Worm (Caenorhabditis elegans) whole organism, midembryonic: ENCODE data around the gene F44D12.2.
"Not testable (repeated sequence)": the region's sequence is repeated elsewhere in the genome, so short reads cannot be mapped to it uniquely, and the experiment has no call there.

Source experiments
- T22C8.4 ChIP-seq: fragments of 200-800 bp; sonication (Bioruptor generic); IDR thresholded peaks from 2 replicates; pipeline ENCODE4 v1.3.6; 2022; ENCODE audit warnings: missing genetic modification characterization, missing compliant biosample characterization
- cog-1 ChIP-seq: sonication (generic microtip); optimal IDR thresholded peaks from 2 replicates; lab custom pipeline; 2016; ENCODE audit warnings: missing genetic modification characterization, missing compliant biosample characterization
- flt-1 ChIP-seq: fragments of 200-800 bp; sonication (Bioruptor generic); IDR thresholded peaks from 2 replicates; pipeline ENCODE4 v1.3.6; 2022; ENCODE audit warnings: missing genetic modification characterization, missing compliant biosample characterization
- klf-2 ChIP-seq: fragments of 200-800 bp; sonication (Bioruptor generic); conservative IDR thresholded peaks from 2 replicates; pipeline ENCODE4 v1.3.6; 2022; ENCODE audit warnings: missing genetic modification reagents, missing genetic modification characterization, missing compliant biosample characterization
- med-1 ChIP-seq: sonication (generic microtip); optimal IDR thresholded peaks from 2 replicates; lab custom pipeline; 2017; ENCODE audit warnings: missing genetic modification characterization, mild to moderate bottlenecking, missing compliant biosample characterization, antibody characterized with exemption, missing genetic modification reagents; ENCODE audit not compliant: insufficient read depth
- ref-1 ChIP-seq: fragments of 200-800 bp; sonication (Bioruptor generic); conservative IDR thresholded peaks from 2 replicates; pipeline ENCODE4 v1.3.6; 2022; ENCODE audit warnings: missing genetic modification reagents, missing genetic modification characterization, missing compliant biosample characterization
- tab-1 ChIP-seq: fragments of 200-800 bp; sonication (Bioruptor generic); IDR thresholded peaks from 2 replicates; pipeline ENCODE4 v1.3.6; 2022; ENCODE audit warnings: missing genetic modification characterization, missing compliant biosample characterization
- ztf-23 ChIP-seq: fragments of 200-800 bp; sonication (Bioruptor generic); IDR thresholded peaks from 2 replicates; pipeline ENCODE4 v1.3.6; 2022; ENCODE audit warnings: missing genetic modification reagents, missing genetic modification characterization, missing compliant biosample characterization
- ztf-29 ChIP-seq: fragments of 200-800 bp; sonication (Bioruptor generic); IDR thresholded peaks from 2 replicates; pipeline ENCODE4 v1.3.6; 2022; ENCODE audit warnings: missing genetic modification reagents, missing genetic modification characterization, missing compliant biosample characterization

F44D12.2 gene

DNA sequence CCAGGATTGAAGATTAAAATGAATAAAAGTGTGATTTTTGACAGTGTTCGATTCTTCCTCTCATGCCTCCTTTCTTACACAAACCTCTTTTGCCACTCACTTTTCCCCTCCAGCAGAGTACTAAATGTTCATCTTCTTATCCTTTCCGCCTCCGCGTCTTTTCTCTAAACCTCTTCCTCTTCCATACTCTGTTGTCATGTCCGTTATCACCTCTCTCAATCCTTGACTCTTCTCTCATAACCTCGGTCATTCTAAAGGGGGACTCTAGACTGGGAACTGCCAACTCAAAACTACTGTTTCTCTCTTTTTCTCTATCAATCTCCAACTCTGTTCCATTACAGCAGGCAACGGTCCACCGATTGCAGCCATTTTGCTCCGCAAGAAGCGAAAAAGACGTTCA is 30.7 kb upstream of the F44D12.2 start:
- no peak for TF ChIP-seq flt-1 (GFP tag; lab: Robert Waterston, UW)
- TF ChIP-seq med-1 (GFP tag; lab: Kevin White, UChicago) = no peak
- no peak for TF ChIP-seq T22C8.4
- TF ChIP-seq ref-1 (GFP tag; lab: Robert Waterston, UW) = no peak
- TF ChIP-seq cog-1 (tag; lab: Kevin White, UChicago) = no peak
- TF ChIP-seq ztf-29 (GFP tag; lab: Robert Waterston, UW) = no peak
- TF ChIP-seq tab-1 = no peak
- TF ChIP-seq ztf-23 (GFP tag; lab: Robert Waterston, UW) = no peak
- TF ChIP-seq klf-2 = no peak

DNA sequence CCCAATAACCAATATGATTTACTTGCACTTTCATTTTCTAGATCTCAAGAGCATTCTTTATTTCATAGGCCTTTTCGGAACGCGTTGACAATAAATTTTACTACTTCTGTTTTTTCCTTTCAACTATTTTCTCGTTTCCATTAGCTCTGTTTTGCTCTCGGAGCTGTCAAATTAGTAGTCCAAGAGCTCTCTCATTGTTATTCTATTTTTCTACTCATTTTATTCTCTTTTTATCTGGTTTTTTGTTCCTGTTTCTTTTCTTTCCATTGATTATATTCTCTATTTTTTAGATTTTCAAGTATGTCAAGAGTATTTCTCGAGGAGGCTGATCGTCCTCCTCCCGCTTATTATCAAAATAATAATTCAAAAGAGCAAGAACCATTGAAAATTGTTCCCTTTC is 29.6 kb upstream of the F44D12.2 start, which contains the start of gene T04B2.3:
T04B2.3 (plus strand) TSS at position 301 of the 400 bp plus-strand sequence.
- TF ChIP-seq med-1 (GFP tag; lab: Kevin White, UChicago) (no peak), ref-1 (GFP tag; lab: Robert Waterston, UW) (no peak), ztf-29 (GFP tag; lab: Robert Waterston, UW) (no peak), cog-1 (tag; lab: Kevin White, UChicago) (no peak), T22C8.4 (no peak), tab-1 (no peak), flt-1 (GFP tag; lab: Robert Waterston, UW) (no peak), ztf-23 (GFP tag; lab: Robert Waterston, UW) (no peak), klf-2 (no peak)

DNA sequence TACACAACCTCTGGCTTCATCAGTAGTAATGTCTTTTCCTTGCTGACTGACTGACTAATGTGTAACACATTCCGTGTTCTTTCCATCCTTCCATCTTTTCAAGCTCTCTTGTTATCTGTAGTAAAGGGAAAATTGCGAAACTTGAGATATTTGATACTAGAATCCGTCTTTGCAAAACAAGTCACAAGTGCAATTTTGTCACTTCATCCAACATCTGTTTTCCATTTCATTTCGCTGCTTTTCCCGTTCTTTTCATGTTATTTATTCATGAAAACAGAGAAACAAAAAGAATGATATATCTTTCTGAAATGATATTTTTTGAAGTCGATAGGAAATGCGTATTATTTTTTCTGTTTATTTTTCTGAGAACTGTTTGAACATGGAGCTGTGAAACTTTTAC is 28.5 kb upstream of the F44D12.2 start:
- TF ChIP-seq med-1 (GFP tag; lab: Kevin White, UChicago) = no peak
- TF ChIP-seq cog-1 (tag; lab: Kevin White, UChicago) = no peak
- no peak for TF ChIP-seq tab-1
- TF ChIP-seq ref-1 (GFP tag; lab: Robert Waterston, UW) = no peak
- TF ChIP-seq ztf-29 (GFP tag; lab: Robert Waterston, UW) = no peak
- no peak for TF ChIP-seq ztf-23 (GFP tag; lab: Robert Waterston, UW)
- no peak for TF ChIP-seq klf-2
- no peak for TF ChIP-seq T22C8.4
- TF ChIP-seq flt-1 (GFP tag; lab: Robert Waterston, UW) = no peak

DNA sequence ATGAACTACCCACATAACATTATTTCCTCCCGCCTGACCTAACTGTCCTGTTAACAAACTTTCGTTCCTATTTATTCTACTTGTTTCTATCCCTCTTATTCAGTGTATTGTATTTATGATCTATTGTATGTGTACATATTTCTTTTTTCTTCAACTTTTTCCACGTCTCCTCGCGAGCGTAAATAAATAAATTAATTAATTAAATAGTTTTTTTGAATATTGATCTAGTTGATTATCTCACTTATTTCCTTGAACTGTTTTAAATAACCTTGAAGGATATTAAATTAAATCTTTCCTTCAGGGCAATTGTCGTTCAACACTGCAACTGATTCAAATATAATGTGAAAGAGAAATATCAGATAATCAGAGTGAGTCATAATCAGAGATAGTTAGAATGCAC is 25.3 kb upstream of the F44D12.2 start, which contains the start of gene frk-1:
frk-1 (plus strand) TSS at position 301 of the 400 bp plus-strand sequence.
- TF ChIP-seq tab-1 (no peak), ztf-29 (GFP tag; lab: Robert Waterston, UW) (no peak), flt-1 (GFP tag; lab: Robert Waterston, UW) (no peak), ztf-23 (GFP tag; lab: Robert Waterston, UW) (no peak), ref-1 (GFP tag; lab: Robert Waterston, UW) (no peak), cog-1 (tag; lab: Kevin White, UChicago) (no peak), klf-2 (no peak), med-1 (GFP tag; lab: Kevin White, UChicago) (no peak), T22C8.4 (no peak)

DNA sequence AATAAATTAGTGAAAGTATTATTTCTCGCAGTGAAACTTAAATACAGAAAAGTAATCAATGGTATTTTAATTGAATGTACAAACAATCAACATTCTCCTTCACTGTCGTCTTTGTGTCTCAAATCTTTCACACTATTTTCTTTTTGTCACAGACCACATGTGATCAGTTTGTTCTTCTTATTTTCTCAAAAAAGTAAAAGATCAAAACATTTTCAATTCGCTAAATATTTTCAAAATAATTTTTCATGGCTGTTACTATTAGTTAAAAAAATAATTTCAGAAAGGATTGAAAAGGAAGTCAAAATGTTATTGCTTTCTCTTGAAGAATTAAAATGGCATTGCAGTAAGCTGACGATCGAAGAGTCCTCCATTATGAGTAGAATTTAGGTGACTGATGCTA is 23.3 kb upstream of the F44D12.2 start, which contains the start of gene dhs-31:
dhs-31 (minus strand) TSS at position 101 of the 400 bp plus-strand sequence.
- TF ChIP-seq T22C8.4 = no peak
- no peak for TF ChIP-seq cog-1 (tag; lab: Kevin White, UChicago)
- TF ChIP-seq tab-1 = no peak
- TF ChIP-seq ztf-29 (GFP tag; lab: Robert Waterston, UW) = no peak

DNA sequence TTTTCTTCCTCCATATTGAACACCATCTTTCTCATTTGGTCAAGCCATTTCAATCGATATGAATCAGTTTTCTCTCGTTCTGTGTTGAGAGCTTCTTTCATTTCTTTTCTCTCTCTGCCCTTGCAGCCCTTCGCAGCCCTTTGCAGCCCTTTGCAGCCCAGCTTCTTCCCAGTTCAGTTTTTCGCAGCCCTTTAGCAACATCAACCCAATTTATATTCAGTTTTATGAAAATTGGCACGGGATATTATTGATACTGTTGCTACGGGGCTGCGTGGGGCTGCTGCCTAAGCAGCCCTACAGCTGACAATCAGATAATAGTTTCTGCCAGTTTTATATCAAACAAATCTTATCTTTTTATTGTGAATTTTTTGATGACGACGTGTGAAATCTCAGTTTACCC is 19.4 kb upstream of the F44D12.2 start, which contains the start of gene F44D12.10:
F44D12.10 (minus strand) TSS at position 101 of the 400 bp plus-strand sequence.
- TF ChIP-seq med-1 (GFP tag; lab: Kevin White, UChicago) = no peak
- no peak for TF ChIP-seq flt-1 (GFP tag; lab: Robert Waterston, UW)
- no peak for TF ChIP-seq ref-1 (GFP tag; lab: Robert Waterston, UW)
- no peak for TF ChIP-seq ztf-29 (GFP tag; lab: Robert Waterston, UW)
- no peak for TF ChIP-seq cog-1 (tag; lab: Kevin White, UChicago)
- no peak for TF ChIP-seq T22C8.4
- TF ChIP-seq tab-1 = no peak
- TF ChIP-seq ztf-23 (GFP tag; lab: Robert Waterston, UW) = no peak
- TF ChIP-seq klf-2 = no peak

DNA sequence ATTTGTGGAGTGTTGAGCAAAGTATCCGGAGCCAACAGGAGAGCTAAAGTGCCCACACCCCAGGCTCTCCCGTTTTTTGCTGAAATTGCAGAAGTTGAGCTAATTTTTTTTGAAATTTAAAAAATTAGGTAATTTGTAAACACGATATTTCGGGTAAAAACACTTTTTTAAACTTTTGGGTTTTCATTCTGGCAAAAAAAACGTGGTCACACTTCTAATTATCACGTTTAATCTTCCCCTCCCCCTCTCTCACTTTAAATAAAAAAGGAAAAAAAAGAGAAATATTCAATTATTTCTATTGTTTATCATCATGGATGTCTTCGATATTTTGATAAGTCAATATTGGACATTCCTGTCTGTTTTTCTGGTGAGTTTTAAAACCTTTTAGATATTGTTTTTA is 15.5 kb upstream of the F44D12.2 start, which contains the start of gene F44D12.6:
F44D12.6 (plus strand) TSS at position 301 of the 400 bp plus-strand sequence.
- TF ChIP-seq ztf-23 (GFP tag; lab: Robert Waterston, UW) (no peak), klf-2 (no peak), flt-1 (GFP tag; lab: Robert Waterston, UW) (no peak), ref-1 (GFP tag; lab: Robert Waterston, UW) (no peak), tab-1 (no peak), ztf-29 (GFP tag; lab: Robert Waterston, UW) (no peak), med-1 (GFP tag; lab: Kevin White, UChicago) (no peak), cog-1 (tag; lab: Kevin White, UChicago) (no peak)

DNA sequence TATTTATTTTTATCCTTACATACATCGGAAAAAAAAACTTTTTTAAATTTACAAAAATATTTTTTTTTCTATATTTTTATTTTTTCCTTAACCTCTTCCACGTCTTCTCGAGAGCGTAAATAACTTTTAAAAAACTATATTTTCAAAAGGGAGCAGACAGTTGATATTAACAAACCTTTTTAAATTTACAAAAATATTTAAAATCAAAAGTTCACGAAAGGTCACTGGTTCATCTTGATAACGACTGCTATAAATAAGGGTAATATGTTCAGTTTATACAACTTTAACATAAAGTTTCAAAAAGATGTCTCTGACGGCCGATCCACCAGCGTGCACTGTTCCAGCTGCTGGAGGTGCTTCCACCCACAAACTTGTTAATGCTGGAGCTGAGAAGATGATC is 11.2 kb upstream of the F44D12.2 start, which contains the start of the genes F44D12.16 and msd-2:
F44D12.16 (plus strand) TSS at position 301 of the 400 bp plus-strand sequence.
msd-2 (plus strand) TSS at position 305 of the 400 bp plus-strand sequence.
- not testable (repeated sequence) for TF ChIP-seq T22C8.4, klf-2, tab-1

DNA sequence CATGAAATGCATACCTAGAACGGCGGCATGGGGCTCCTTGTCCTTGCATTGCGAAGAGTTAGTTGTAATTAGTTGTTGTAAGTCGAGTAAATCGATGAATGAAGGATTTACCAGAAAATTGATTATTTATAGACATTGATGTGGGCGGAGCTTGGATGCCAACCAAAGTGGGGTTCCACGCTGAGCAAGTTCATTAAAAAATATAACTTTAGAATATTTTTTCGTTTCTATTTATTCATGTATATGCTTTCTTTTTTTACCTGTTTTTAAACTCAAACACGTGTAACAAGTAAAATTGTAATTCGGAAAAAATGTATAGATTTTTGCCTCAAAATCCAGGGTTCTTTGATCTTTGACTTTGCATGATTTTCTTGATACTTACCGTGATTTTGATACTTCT is 10.0 kb upstream of the F44D12.2 start, which contains the start of gene gipc-2:
gipc-2 (minus strand) TSS at position 101 of the 400 bp plus-strand sequence.
- TF ChIP-seq T22C8.4 = no peak
- no peak for TF ChIP-seq ref-1 (GFP tag; lab: Robert Waterston, UW)
- no peak for TF ChIP-seq med-1 (GFP tag; lab: Kevin White, UChicago)

DNA sequence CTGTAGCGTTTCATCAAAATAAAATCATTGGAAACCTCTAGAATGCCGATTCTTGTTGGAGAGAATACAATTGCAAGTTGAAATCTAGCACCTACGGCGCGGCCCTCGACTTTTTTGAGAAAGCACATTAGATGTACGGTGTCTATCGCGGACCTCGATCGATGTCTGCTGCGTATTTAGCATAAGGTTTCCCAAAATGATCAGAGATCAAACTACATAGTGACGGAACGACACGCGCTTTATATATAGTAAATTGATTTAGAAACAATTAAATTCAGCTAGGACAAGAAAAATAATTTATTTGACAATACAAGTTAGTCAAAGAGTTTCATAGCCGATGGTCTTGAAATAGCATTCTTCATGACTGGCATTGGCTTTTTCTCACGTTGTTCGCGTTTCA is 8.6 kb upstream of the F44D12.2 start:
- TF ChIP-seq ref-1 (GFP tag; lab: Robert Waterston, UW) (no peak), tab-1 (no peak), flt-1 (GFP tag; lab: Robert Waterston, UW) (no peak), ztf-29 (GFP tag; lab: Robert Waterston, UW) (no peak), T22C8.4 (no peak)
